Worm (Caenorhabditis elegans): Measurements from ENCODE around the gene fbxb-3.

DNA sequence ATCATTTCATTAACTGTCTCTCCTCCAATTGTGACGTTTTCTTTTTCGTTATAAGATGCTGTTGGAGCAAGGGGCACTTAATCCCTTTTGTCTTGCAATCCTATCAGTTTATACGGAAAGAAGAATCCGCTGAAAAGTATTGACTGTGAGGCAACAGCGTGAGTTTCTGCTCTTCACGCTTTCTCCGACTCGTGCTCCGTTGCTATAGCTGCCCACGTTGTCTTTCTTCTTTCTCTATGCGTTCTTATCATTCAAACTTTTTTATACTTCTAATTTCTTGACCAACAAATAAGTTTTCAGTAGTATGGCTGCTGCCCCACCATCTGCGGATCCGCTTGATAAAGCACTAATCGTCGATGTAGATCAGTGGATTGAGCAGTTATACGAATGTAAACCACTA lies 19.4 kb downstream of the fbxb-3 start, which contains the start of gene let-92:
- TF ChIP-seq tlf-1 (GFP tag; optimal IDR thresholded peaks at IDR 0.05) (no peak), rcor-1 (GFP tag; IDR thresholded peaks at IDR 0.05) (no peak), snpc-1.3 (tag; optimal IDR thresholded peaks at IDR 0.05; ENCODE audit: insufficient read depth) (no peak), B0336.3 (GFP tag; IDR thresholded peaks at IDR 0.05) (no peak), ceh-91 (GFP tag; IDR thresholded peaks at IDR 0.05) (no peak), cebp-1 (GFP tag; IDR thresholded peaks at IDR 0.05) (no peak), cebp-1 (tag; optimal IDR thresholded peaks at IDR 0.05) (no peak), nhr-179 (tag; optimal IDR thresholded peaks at IDR 0.05) (no peak), ama-1 (optimal IDR thresholded peaks at IDR 0.05) (no peak), ama-1 (GFP tag; optimal IDR thresholded peaks at IDR 0.05) (no peak), snpc-4 (GFP tag; optimal IDR thresholded peaks at IDR 0.05) (no peak), snpc-4 (tag; optimal IDR thresholded peaks at IDR 0.05) (no peak), ceh-58 (GFP tag; IDR thresholded peaks at IDR 0.05) (no peak), dpl-1 (GFP tag; optimal IDR thresholded peaks at IDR 0.05) (no peak), him-1 (tag; optimal IDR thresholded peaks at IDR 0.05) (no peak), nhr-90 (tag; optimal IDR thresholded peaks at IDR 0.05) (no peak)
